Worm (Caenorhabditis elegans) whole organism, L2 larva: ENCODE results near the gene T28A11.17.

Source experiments
- R02D3.7 ChIP-seq: fragments of 150-350 bp; optimal IDR thresholded peaks from 2 replicates; lab custom pipeline; 2014; ENCODE audit warnings: missing biosample characterization, missing genetic modification characterization
- Y55F3AM.14 ChIP-seq: fragments of 200-800 bp; sonication (Bioruptor generic); optimal IDR thresholded peaks from 2 replicates; lab custom pipeline; 2018; ENCODE audit warnings: mild to moderate bottlenecking, missing genetic modification characterization, missing compliant biosample characterization
- alr-1 ChIP-seq: fragments of 150-350 bp; optimal IDR thresholded peaks from 2 replicates; lab custom pipeline; 2014; ENCODE audit warnings: missing biosample characterization, missing genetic modification characterization
- ama-1 ChIP-seq: fragments of 150-350 bp; optimal IDR thresholded peaks from 2 replicates; lab custom pipeline; 2018; ENCODE audit warnings: inconsistent platforms
- blmp-1 ChIP-seq: sonication (generic microtip); optimal IDR thresholded peaks from 2 replicates; lab custom pipeline; 2017; ENCODE audit warnings: missing genetic modification characterization, mild to moderate bottlenecking, missing compliant biosample characterization, antibody characterized with exemption, moderate library complexity; ENCODE audit not compliant: insufficient read depth
- ceh-16 ChIP-seq: fragments of 150-350 bp; optimal IDR thresholded peaks from 2 replicates; lab custom pipeline; 2014; ENCODE audit warnings: missing biosample characterization, missing genetic modification characterization
- ceh-82 ChIP-seq: fragments of 150-350 bp; optimal IDR thresholded peaks from 2 replicates; lab custom pipeline; 2014; ENCODE audit warnings: missing biosample characterization, missing genetic modification characterization
- crh-2 ChIP-seq: sonication (generic microtip); optimal IDR thresholded peaks from 2 replicates; lab custom pipeline; 2017; ENCODE audit warnings: missing biosample characterization, missing genetic modification characterization
- egl-27 ChIP-seq: sonication (generic microtip); optimal IDR thresholded peaks from 3 replicates; lab custom pipeline; 2017; ENCODE audit warnings: missing biosample characterization, missing genetic modification reagents, missing genetic modification characterization
- fos-1 ChIP-seq: fragments of 150-350 bp; optimal IDR thresholded peaks from 2 replicates; lab custom pipeline; 2014; ENCODE audit warnings: missing biosample characterization, missing genetic modification characterization
- lin-11 ChIP-seq: fragments of 150-350 bp; sonication (generic microtip); optimal IDR thresholded peaks from 2 replicates; lab custom pipeline; 2014; ENCODE audit warnings: missing biosample characterization, missing genetic modification characterization, inconsistent platforms, mixed read lengths
- lin-13 ChIP-seq: fragments of 150-350 bp; optimal IDR thresholded peaks from 2 replicates; lab custom pipeline; 2014; ENCODE audit warnings: missing biosample characterization, missing genetic modification reagents, missing genetic modification characterization
- lin-39 ChIP-seq: fragments of 150-350 bp; optimal IDR thresholded peaks from 2 replicates; lab custom pipeline; 2014; ENCODE audit warnings: missing biosample characterization, missing genetic modification reagents, missing genetic modification characterization
- lsy-2 ChIP-seq, 2 experiments: fragments of 150-350 bp in 1 of 2; sonication (generic microtip) in 1 of 2; optimal IDR thresholded peaks; 2 replicates each; lab custom pipeline; 2014 to 2017; ENCODE audit warnings: missing biosample characterization in 2 of 2, missing genetic modification characterization in 2 of 2
- mbf-1 ChIP-seq: sonication (generic microtip); optimal IDR thresholded peaks from 2 replicates; lab custom pipeline; 2017; ENCODE audit warnings: missing biosample characterization, missing genetic modification characterization
- mdl-1 ChIP-seq, 2 experiments: fragments of 150-350 bp in 1 of 2; sonication (generic microtip) in 1 of 2; optimal IDR thresholded peaks; 2 replicates each; lab custom pipeline; 2017; ENCODE audit warnings: missing biosample characterization in 2 of 2, missing genetic modification characterization in 2 of 2
- nhr-10 ChIP-seq: sonication (generic microtip); optimal IDR thresholded peaks from 2 replicates; lab custom pipeline; 2017; ENCODE audit warnings: missing biosample characterization, missing genetic modification characterization
- nhr-11 ChIP-seq: fragments of 150-350 bp; optimal IDR thresholded peaks from 2 replicates; lab custom pipeline; 2014; ENCODE audit warnings: missing biosample characterization, missing genetic modification characterization
- nhr-129 ChIP-seq: fragments of 150-350 bp; optimal IDR thresholded peaks from 2 replicates; lab custom pipeline; 2014; ENCODE audit warnings: missing biosample characterization, missing genetic modification characterization
- nhr-21 ChIP-seq: fragments of 150-350 bp; optimal IDR thresholded peaks from 2 replicates; lab custom pipeline; 2014; ENCODE audit warnings: missing biosample characterization, missing genetic modification characterization
- nhr-237 ChIP-seq: fragments of 150-350 bp; optimal IDR thresholded peaks from 2 replicates; lab custom pipeline; 2014; ENCODE audit warnings: missing biosample characterization, missing genetic modification characterization
- nhr-25 ChIP-seq: fragments of 150-350 bp; sonication (generic microtip); optimal IDR thresholded peaks from 3 replicates; lab custom pipeline; 2014; ENCODE audit warnings: missing biosample characterization, missing genetic modification characterization
- nhr-6 ChIP-seq: fragments of 150-350 bp; optimal IDR thresholded peaks from 2 replicates; lab custom pipeline; 2014; ENCODE audit warnings: missing biosample characterization, missing genetic modification characterization
- nhr-77 ChIP-seq: fragments of 150-350 bp; optimal IDR thresholded peaks from 2 replicates; lab custom pipeline; 2014; ENCODE audit warnings: missing biosample characterization, missing genetic modification characterization
- peb-1 ChIP-seq: fragments of 150-350 bp; optimal IDR thresholded peaks from 2 replicates; lab custom pipeline; 2014; ENCODE audit warnings: missing biosample characterization, missing genetic modification characterization
- sem-4 ChIP-seq: fragments of 150-350 bp; optimal IDR thresholded peaks from 2 replicates; lab custom pipeline; 2014; ENCODE audit warnings: missing biosample characterization, missing genetic modification reagents, missing genetic modification characterization
- sma-3 ChIP-seq: sonication (generic microtip); optimal IDR thresholded peaks from 2 replicates; lab custom pipeline; 2016; ENCODE audit warnings: missing genetic modification reagents, missing genetic modification characterization, missing compliant biosample characterization
- snpc-4 ChIP-seq: fragments of 150-350 bp; optimal IDR thresholded peaks from 2 replicates; lab custom pipeline; 2014; ENCODE audit warnings: missing biosample characterization, missing genetic modification characterization
- unc-39 ChIP-seq: fragments of 150-350 bp; optimal IDR thresholded peaks from 2 replicates; lab custom pipeline; 2014; ENCODE audit warnings: missing biosample characterization, missing genetic modification characterization
- unc-62 ChIP-seq: fragments of 150-350 bp; optimal IDR thresholded peaks from 2 replicates; lab custom pipeline; 2014; ENCODE audit warnings: missing biosample characterization, missing genetic modification reagents, missing genetic modification characterization
- ztf-1 ChIP-seq: fragments of 200-800 bp; sonication (Bioruptor generic); conservative IDR thresholded peaks from 2 replicates; pipeline ENCODE4 v1.3.6; 2022; ENCODE audit warnings: missing genetic modification characterization, missing compliant biosample characterization
- ztf-11 ChIP-seq: sonication (generic microtip); optimal IDR thresholded peaks from 2 replicates; lab custom pipeline; 2017; ENCODE audit warnings: missing biosample characterization, missing genetic modification characterization
- ztf-4 ChIP-seq: fragments of 150-350 bp; optimal IDR thresholded peaks from 2 replicates; lab custom pipeline; 2014; ENCODE audit warnings: missing biosample characterization, missing genetic modification characterization

Gene T28A11.17

ce11 chrV:3250153-3250552, 15.9 kb downstream of the T28A11.17 start, which contains the start of gene T28A11.13:
Gene T28A11.13 (minus strand): TSS chrV:3250253.
- TF ChIP-seq ztf-1 (GFP tag; lab: Robert Waterston, UW) (no peak), nhr-77 (no peak)

- TF ChIP-seq ama-1 (lab: Kevin White, UChicago) (no peak), ceh-82 (tag; lab: Kevin White, UChicago) (no peak), nhr-10 (no peak), R02D3.7 (no peak), nhr-77 (no peak), ztf-4 (tag; lab: Kevin White, UChicago) (no peak)
Measured at ce11 chrV:3247515-3247914, 18.6 kb downstream of the T28A11.17 start, which contains the start of gene srj-8. Gene srj-8 (plus strand): TSS chrV:3247815.

- TF ChIP-seq snpc-4 (tag; lab: Kevin White, UChicago) (no peak), lsy-2 (tag; optimal IDR thresholded peaks at IDR 0.05; lab: Kevin White, UChicago) (no peak), nhr-237 (tag; lab: Kevin White, UChicago) (no peak), alr-1 (tag; lab: Kevin White, UChicago) (no peak), blmp-1 (tag; lab: Kevin White, UChicago) (no peak), nhr-6 (tag; lab: Kevin White, UChicago) (no peak), ztf-4 (tag; lab: Kevin White, UChicago) (no peak), fos-1 (no peak), nhr-11 (tag; lab: Kevin White, UChicago) (no peak)
Measured at ce11 chrV:3244703-3245102, 21.4 kb downstream of the T28A11.17 start, which contains the start of gene srj-7. Gene srj-7 (plus strand): TSS chrV:3245003.

DNA sequence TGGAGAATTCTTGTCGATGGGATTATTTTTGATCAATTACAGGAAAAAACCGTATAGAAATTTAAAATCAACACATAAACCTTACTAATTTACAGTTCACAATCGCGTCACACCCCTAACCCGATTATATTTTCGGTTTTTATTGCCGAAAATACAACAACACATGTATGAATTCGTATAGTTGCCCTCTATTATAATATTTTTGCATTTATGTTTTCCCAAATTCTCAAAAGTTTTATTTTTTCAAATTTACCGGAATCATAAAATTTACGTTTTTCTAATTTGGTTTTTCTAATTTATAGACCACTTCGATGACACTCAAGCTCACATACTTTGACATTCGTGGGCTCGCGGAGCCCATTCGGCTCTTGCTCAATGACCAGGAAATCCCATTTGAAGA, 23.1 kb downstream of the T28A11.17 start, which contains the start of gene gst-23:
gst-23 (plus strand) TSS at position 301 of the 400 bp plus-strand sequence.
- TF ChIP-seq egl-27 (tag; lab: Kevin White, UChicago), result no peak
- TF ChIP-seq alr-1 (tag; lab: Kevin White, UChicago), result no peak
- TF ChIP-seq nhr-6 (tag; lab: Kevin White, UChicago), result no peak
- no peak for TF ChIP-seq nhr-129
- TF ChIP-seq nhr-21 (tag; lab: Kevin White, UChicago), result no peak
- TF ChIP-seq ceh-82 (tag; lab: Kevin White, UChicago), result no peak
- TF ChIP-seq mbf-1 (tag; lab: Kevin White, UChicago), result no peak

DNA sequence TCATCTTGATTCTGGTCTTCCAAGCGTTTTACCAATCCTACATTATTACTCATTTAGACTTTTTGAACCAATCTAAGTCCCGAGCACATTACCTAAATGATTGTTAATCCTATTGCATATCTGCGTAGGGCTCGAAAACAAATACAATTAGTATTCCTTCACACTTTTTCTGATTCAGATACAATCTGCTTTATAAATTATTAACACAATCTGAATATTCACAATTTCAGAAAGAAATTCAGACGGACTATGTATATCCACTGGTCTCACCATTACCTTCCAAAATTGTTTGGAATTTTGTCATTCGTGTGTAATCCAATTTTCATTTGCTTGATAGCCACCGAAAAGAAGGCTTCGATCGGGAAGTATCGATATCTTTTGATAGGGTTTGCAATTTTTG, 24.9 kb downstream of the T28A11.17 start, which contains the start of gene srj-11:
srj-11 (plus strand) TSS at position 250 of the 400 bp plus-strand sequence.
- TF ChIP-seq sem-4 (tag; lab: Kevin White, UChicago), result no peak
- TF ChIP-seq unc-39 (tag; lab: Kevin White, UChicago), result no peak
- no peak for TF ChIP-seq lin-11 (tag; lab: Kevin White, UChicago)
- no peak for TF ChIP-seq nhr-21 (tag; lab: Kevin White, UChicago)
- no peak for TF ChIP-seq nhr-25 (tag; lab: Kevin White, UChicago)
- TF ChIP-seq mbf-1 (tag; lab: Kevin White, UChicago), result no peak
- no peak for TF ChIP-seq sma-3 (GFP tag; lab: Kevin White, UChicago)
- TF ChIP-seq nhr-11 (tag; lab: Kevin White, UChicago), result no peak
- TF ChIP-seq lin-39 (tag; lab: Kevin White, UChicago), result no peak
- TF ChIP-seq lin-13 (GFP tag; lab: Kevin White, UChicago), result no peak
- no peak for TF ChIP-seq ztf-11 (tag; lab: Kevin White, UChicago)
- no peak for TF ChIP-seq Y55F3AM.14 (GFP tag; lab: Kevin White, UChicago)
- no peak for TF ChIP-seq unc-62 (GFP tag; lab: Kevin White, UChicago)
- TF ChIP-seq ceh-16 (tag; lab: Kevin White, UChicago), result no peak
- TF ChIP-seq mdl-1 (tag; optimal IDR thresholded peaks at IDR 0.05; lab: Kevin White, UChicago), result no peak
- no peak for TF ChIP-seq R02D3.7

ce11 chrV:3236610-3237009, 29.5 kb downstream of the T28A11.17 start, which contains the start of the genes K08D9.9 and str-16:
Gene K08D9.9 (minus strand): TSS chrV:3236710.
Gene str-16 (plus strand): TSS chrV:3236875.
- TF ChIP-seq peb-1 (tag; lab: Kevin White, UChicago) (no peak), crh-2 (tag; lab: Kevin White, UChicago) (no peak), unc-62 (GFP tag; lab: Kevin White, UChicago) (no peak), nhr-10 (no peak), nhr-25 (tag; lab: Kevin White, UChicago) (no peak), fos-1 (no peak), mbf-1 (tag; lab: Kevin White, UChicago) (no peak), egl-27 (tag; lab: Kevin White, UChicago) (no peak), snpc-4 (tag; lab: Kevin White, UChicago) (no peak)
- TF ChIP-seq, all 48 proteins: peak for 0
